Worm (Caenorhabditis elegans) whole organism, L4 larva: ENCODE results near the gene R12H7.4.
A peak's percentile ranks its signal among the peaks of the same experiment; 100 is the strongest.

ENCODE experiments used
- D1046.2 ChIP-seq: fragments of 200-800 bp; sonication (Bioruptor generic); IDR thresholded peaks from 2 replicates; pipeline ENCODE4 v1.3.6; 2022; ENCODE audit warnings: missing genetic modification characterization, missing compliant biosample characterization
- F10B5.3 ChIP-seq: sonication (generic microtip); optimal IDR thresholded peaks from 2 replicates; lab custom pipeline; 2016; ENCODE audit warnings: mild to moderate bottlenecking, missing genetic modification characterization, missing compliant biosample characterization
- R02D3.7 ChIP-seq: fragments of 150-350 bp; sonication (generic microtip); optimal IDR thresholded peaks from 3 replicates; lab custom pipeline; 2014; ENCODE audit warnings: missing biosample characterization, missing genetic modification characterization
- T20F7.1 ChIP-seq: fragments of 200-800 bp; sonication (Bioruptor generic); optimal IDR thresholded peaks from 2 replicates; lab custom pipeline; 2018; ENCODE audit warnings: mild to moderate bottlenecking, missing genetic modification characterization, missing compliant biosample characterization
- T26A8.4 ChIP-seq: fragments of 200-800 bp; sonication (Bioruptor generic); IDR thresholded peaks from 2 replicates; pipeline ENCODE4 v1.3.6; 2022; ENCODE audit warnings: missing genetic modification characterization, missing compliant biosample characterization
- Y105C5A.15 ChIP-seq: fragments of 200-800 bp; sonication (Bioruptor generic); IDR thresholded peaks from 2 replicates; pipeline ENCODE4 v1.3.6; 2022; ENCODE audit warnings: missing genetic modification characterization, missing compliant biosample characterization
- Y5F2A.4 ChIP-seq: fragments of 200-800 bp; sonication (Bioruptor generic); optimal IDR thresholded peaks from 2 replicates; lab custom pipeline; 2018; ENCODE audit warnings: mild to moderate bottlenecking, missing genetic modification characterization, missing compliant biosample characterization
- ZK546.5 ChIP-seq, 2 experiments: sonication (generic microtip); optimal IDR thresholded peaks; 2 replicates each; lab custom pipeline; 2017; ENCODE audit warnings: missing biosample characterization in 2 of 2, missing genetic modification characterization in 2 of 2
- aha-1 ChIP-seq: fragments of 150-350 bp; peaks from one replicate; lab custom pipeline; 2014; ENCODE audit warnings: missing biosample characterization, missing genetic modification characterization
- attf-4 ChIP-seq: sonication (generic microtip); optimal IDR thresholded peaks from 3 replicates; lab custom pipeline; 2017; ENCODE audit warnings: missing biosample characterization, missing genetic modification characterization
- ceh-32 ChIP-seq: sonication (generic microtip); optimal IDR thresholded peaks from 2 replicates; lab custom pipeline; 2016; ENCODE audit warnings: mild to moderate bottlenecking, missing genetic modification characterization, missing compliant biosample characterization; ENCODE audit not compliant: poor library complexity
- cey-2 ChIP-seq: sonication (generic microtip); optimal IDR thresholded peaks from 3 replicates; lab custom pipeline; 2017; ENCODE audit warnings: missing genetic modification characterization, mild to moderate bottlenecking, missing compliant biosample characterization, antibody characterized with exemption, borderline replicate concordance; ENCODE audit not compliant: insufficient read depth
- ctbp-1 ChIP-seq: fragments of 200-800 bp; sonication (Bioruptor generic); IDR thresholded peaks from 2 replicates; pipeline ENCODE4 v1.3.6; 2022; ENCODE audit warnings: missing genetic modification reagents, missing genetic modification characterization, missing compliant biosample characterization
- daf-16 ChIP-seq, 3 experiments: sonication (generic microtip); optimal IDR thresholded peaks; 2 replicates each; lab custom pipeline; 2016 to 2017; ENCODE audit warnings: missing genetic modification characterization in 3 of 3, missing genetic modification reagents in 3 of 3, mild to moderate bottlenecking in 2 of 3, missing compliant biosample characterization in 2 of 3, missing biosample characterization in 1 of 3, moderate library complexity in 1 of 3
- dmd-6 ChIP-seq: fragments of 200-800 bp; sonication (Bioruptor generic); IDR thresholded peaks from 2 replicates; pipeline ENCODE4 v1.3.6; 2022; ENCODE audit warnings: missing genetic modification reagents, missing genetic modification characterization, missing compliant biosample characterization
- dve-1 ChIP-seq: sonication (generic microtip); optimal IDR thresholded peaks from 2 replicates; lab custom pipeline; 2017; ENCODE audit warnings: antibody characterized with exemption, mild to moderate bottlenecking, missing genetic modification characterization, missing compliant biosample characterization; ENCODE audit not compliant: insufficient read depth
- egl-27 ChIP-seq: sonication (generic microtip); optimal IDR thresholded peaks from 3 replicates; lab custom pipeline; 2017; ENCODE audit warnings: missing biosample characterization, missing genetic modification reagents, missing genetic modification characterization
- fkh-10 ChIP-seq: fragments of 150-350 bp; optimal IDR thresholded peaks from 2 replicates; lab custom pipeline; 2014; ENCODE audit warnings: missing biosample characterization, missing genetic modification reagents, missing genetic modification characterization
- fos-1 ChIP-seq: fragments of 150-350 bp; optimal IDR thresholded peaks from 2 replicates; lab custom pipeline; 2014; ENCODE audit warnings: missing biosample characterization, missing genetic modification characterization
- gei-8 ChIP-seq: fragments of 200-800 bp; sonication (Bioruptor generic); optimal IDR thresholded peaks from 2 replicates; lab custom pipeline; 2018; ENCODE audit warnings: mild to moderate bottlenecking, missing genetic modification characterization, missing compliant biosample characterization
- hif-1 ChIP-seq, 2 experiments: sonication (generic microtip); optimal IDR thresholded peaks; 2 replicates each; lab custom pipeline; 2016 to 2017; ENCODE audit warnings: missing compliant biosample characterization in 2 of 2, missing genetic modification characterization in 2 of 2, missing genetic modification reagents in 2 of 2, missing genotype in 2 of 2, mild to moderate bottlenecking in 1 of 2
- hlh-11 ChIP-seq: fragments of 200-800 bp; sonication (Bioruptor generic); optimal IDR thresholded peaks from 2 replicates; lab custom pipeline; 2018; ENCODE audit warnings: mild to moderate bottlenecking, missing genetic modification characterization, missing compliant biosample characterization
- hlh-30 ChIP-seq: sonication (generic microtip); optimal IDR thresholded peaks from 2 replicates; lab custom pipeline; 2017; ENCODE audit warnings: antibody characterized with exemption, mild to moderate bottlenecking, missing genetic modification characterization, missing compliant biosample characterization; ENCODE audit not compliant: insufficient read depth
- hmg-1.1 ChIP-seq: fragments of 200-800 bp; sonication (Bioruptor generic); IDR thresholded peaks from 2 replicates; pipeline ENCODE4 v1.3.6; 2022; ENCODE audit warnings: missing genetic modification reagents, missing genetic modification characterization, missing compliant biosample characterization
- lin-13 ChIP-seq: fragments of 150-350 bp; optimal IDR thresholded peaks from 2 replicates; lab custom pipeline; 2014; ENCODE audit warnings: missing biosample characterization, missing genetic modification reagents, missing genetic modification characterization
- lir-3 ChIP-seq: sonication (generic microtip); optimal IDR thresholded peaks from 2 replicates; lab custom pipeline; 2016; ENCODE audit warnings: mild to moderate bottlenecking, missing genetic modification characterization, missing compliant biosample characterization
- lsy-2 ChIP-seq, 2 experiments: fragments of 150-350 bp in 1 of 2; sonication (generic microtip) in 1 of 2; optimal IDR thresholded peaks; 2 replicates each; lab custom pipeline; 2014 to 2017; ENCODE audit warnings: missing biosample characterization in 2 of 2, missing genetic modification characterization in 2 of 2
- madf-5 ChIP-seq, 2 experiments: fragments of 200-800 bp; sonication (Bioruptor generic); IDR thresholded peaks; 2 replicates each; pipeline ENCODE4 v1.3.6; 2022; ENCODE audit warnings: missing compliant biosample characterization in 2 of 2, missing genetic modification characterization in 2 of 2
- mdl-1 ChIP-seq, 2 experiments: fragments of 150-350 bp in 1 of 2; sonication (generic microtip) in 1 of 2; optimal IDR thresholded peaks; 2 replicates each; lab custom pipeline; 2014 to 2017; ENCODE audit warnings: missing biosample characterization in 2 of 2, missing genetic modification characterization in 2 of 2
- mep-1 ChIP-seq: fragments of 150-350 bp; sonication (generic microtip); optimal IDR thresholded peaks from 3 replicates; lab custom pipeline; 2014; ENCODE audit warnings: missing biosample characterization, missing genetic modification characterization
- mes-2 ChIP-seq: sonication (generic microtip); optimal IDR thresholded peaks from 2 replicates; lab custom pipeline; 2016; ENCODE audit warnings: missing genotype, mild to moderate bottlenecking, missing genetic modification characterization, missing compliant biosample characterization; ENCODE audit not compliant: poor library complexity, severe bottlenecking
- mxl-3 ChIP-seq: fragments of 200-800 bp; sonication (Bioruptor generic); optimal IDR thresholded peaks from 2 replicates; lab custom pipeline; 2018; ENCODE audit warnings: mild to moderate bottlenecking, missing genetic modification characterization, missing compliant biosample characterization
- nhr-11 ChIP-seq: fragments of 150-350 bp; optimal IDR thresholded peaks from 2 replicates; lab custom pipeline; 2014; ENCODE audit warnings: missing biosample characterization, missing genetic modification characterization
- nhr-28 ChIP-seq: fragments of 150-350 bp; optimal IDR thresholded peaks from 2 replicates; lab custom pipeline; 2014; ENCODE audit warnings: missing biosample characterization, missing genetic modification characterization
- nhr-6 ChIP-seq: fragments of 150-350 bp; optimal IDR thresholded peaks from 2 replicates; lab custom pipeline; 2014; ENCODE audit warnings: missing biosample characterization, missing genetic modification characterization
- nhr-76 ChIP-seq: fragments of 150-350 bp; optimal IDR thresholded peaks from 2 replicates; lab custom pipeline; 2014; ENCODE audit warnings: missing biosample characterization, missing genetic modification characterization
- php-3 ChIP-seq: fragments of 200-800 bp; sonication (Bioruptor generic); IDR thresholded peaks from 2 replicates; pipeline ENCODE4 v1.3.6; 2022; ENCODE audit warnings: missing genetic modification reagents, missing genetic modification characterization, missing compliant biosample characterization
- pqm-1 ChIP-seq: sonication (generic microtip); optimal IDR thresholded peaks from 2 replicates; lab custom pipeline; 2017; ENCODE audit warnings: missing biosample characterization, missing genetic modification characterization
- sdz-12 ChIP-seq: fragments of 200-800 bp; sonication (Bioruptor generic); optimal IDR thresholded peaks from 2 replicates; lab custom pipeline; 2018; ENCODE audit warnings: mild to moderate bottlenecking, missing genetic modification characterization, missing compliant biosample characterization
- snpc-4 ChIP-seq: fragments of 150-350 bp; optimal IDR thresholded peaks from 2 replicates; lab custom pipeline; 2014; ENCODE audit warnings: missing biosample characterization, missing genetic modification characterization
- unc-39 ChIP-seq: sonication (generic microtip); optimal IDR thresholded peaks from 2 replicates; lab custom pipeline; 2017; ENCODE audit warnings: missing biosample characterization, missing genetic modification characterization
- unc-62 ChIP-seq, 3 experiments: fragments of 150-350 bp in 1 of 3; sonication (generic microtip); optimal IDR thresholded peaks in 2 of 3; peaks in 1 of 3; 1 replicate in 1 of 3; 2 replicates in 2 of 3; lab custom pipeline; 2014 to 2017; ENCODE audit warnings: missing biosample characterization in 3 of 3, missing genetic modification characterization in 3 of 3, missing genetic modification reagents in 3 of 3, missing genotype in 1 of 3
- zip-2 ChIP-seq: fragments of 150-350 bp; optimal IDR thresholded peaks from 2 replicates; lab custom pipeline; 2014; ENCODE audit warnings: missing biosample characterization, missing genetic modification characterization

R12H7.4 gene

DNA sequence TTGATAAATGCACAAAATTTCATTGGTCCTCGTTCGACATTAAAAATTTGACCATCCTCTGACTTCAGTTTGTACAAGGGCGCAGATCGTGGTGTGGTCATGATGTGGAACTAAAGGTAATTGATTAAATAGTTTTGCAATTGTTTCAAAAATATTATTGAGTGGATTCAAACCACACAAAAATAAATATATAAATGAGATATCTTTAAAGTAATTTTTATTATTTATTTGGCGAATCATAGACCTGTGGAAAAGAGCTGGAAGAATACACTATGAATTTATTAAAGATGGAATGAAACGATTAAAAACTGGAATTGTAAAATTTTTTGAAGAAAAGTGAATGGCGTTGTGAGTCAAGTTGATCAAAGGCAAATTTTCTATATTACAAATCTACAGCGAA is 6.5 kb downstream of the R12H7.4 start, which contains the start of gene skr-20:
Gene skr-20, minus strand, starts transcription at position 101 of the 400 bp plus-strand sequence.
- TF ChIP-seq fkh-10 (GFP tag; lab: Kevin White, UChicago) (no peak), fos-1 (no peak), cey-2 (tag; lab: Kevin White, UChicago) (no peak), dve-1 (tag; lab: Kevin White, UChicago) (no peak), T20F7.1 (GFP tag; lab: Kevin White, UChicago) (no peak), pqm-1 (tag; lab: Kevin White, UChicago) (no peak), gei-8 (no peak), ceh-32 (no peak), ctbp-1 (no peak), R02D3.7 (tag; lab: Kevin White, UChicago) (no peak), Y5F2A.4 (GFP tag; lab: Kevin White, UChicago) (no peak), lin-13 (GFP tag; lab: Kevin White, UChicago) (no peak), nhr-76 (tag; lab: Kevin White, UChicago) (no peak), Y105C5A.15 (GFP tag; lab: Robert Waterston, UW) (no peak), ZK546.5 (tag; optimal IDR thresholded peaks at IDR 0.05; lab: Kevin White, UChicago) (no peak), D1046.2 (GFP tag; lab: Robert Waterston, UW) (no peak), sdz-12 (GFP tag; lab: Kevin White, UChicago) (no peak), lir-3 (tag; lab: Kevin White, UChicago) (no peak), snpc-4 (tag; lab: Kevin White, UChicago) (no peak), php-3 (GFP tag; lab: Robert Waterston, UW) (no peak)

DNA sequence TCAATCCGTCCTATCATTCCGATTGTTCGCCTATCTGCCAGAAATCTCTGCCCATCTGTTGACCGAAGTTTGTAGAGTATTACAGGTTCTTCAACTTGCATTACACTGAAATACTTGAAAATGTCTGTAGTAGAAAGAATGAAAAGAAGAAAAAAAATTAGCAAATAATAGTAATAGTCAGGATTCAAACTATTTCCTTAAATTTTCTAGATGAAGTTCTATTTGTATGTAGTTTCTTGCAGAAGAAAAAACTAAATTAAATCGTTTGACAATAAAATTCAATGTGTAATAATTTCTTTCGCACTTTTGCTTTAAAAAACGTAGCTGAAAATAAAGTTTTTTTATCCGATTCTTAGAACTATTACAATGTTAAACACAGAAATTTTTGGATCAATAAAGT is 7.7 kb downstream of the R12H7.4 start, which contains the start of gene skr-19:
Gene skr-19, minus strand, starts transcription at position 101 of the 400 bp plus-strand sequence.
- TF ChIP-seq madf-5 (GFP tag; IDR thresholded peaks at IDR 0.05; lab: Robert Waterston, UW): no peak
- TF ChIP-seq unc-39: no peak
- no peak for TF ChIP-seq egl-27 (tag; lab: Kevin White, UChicago)
- TF ChIP-seq aha-1 (tag; lab: Kevin White, UChicago): peak; percentile 9

DNA sequence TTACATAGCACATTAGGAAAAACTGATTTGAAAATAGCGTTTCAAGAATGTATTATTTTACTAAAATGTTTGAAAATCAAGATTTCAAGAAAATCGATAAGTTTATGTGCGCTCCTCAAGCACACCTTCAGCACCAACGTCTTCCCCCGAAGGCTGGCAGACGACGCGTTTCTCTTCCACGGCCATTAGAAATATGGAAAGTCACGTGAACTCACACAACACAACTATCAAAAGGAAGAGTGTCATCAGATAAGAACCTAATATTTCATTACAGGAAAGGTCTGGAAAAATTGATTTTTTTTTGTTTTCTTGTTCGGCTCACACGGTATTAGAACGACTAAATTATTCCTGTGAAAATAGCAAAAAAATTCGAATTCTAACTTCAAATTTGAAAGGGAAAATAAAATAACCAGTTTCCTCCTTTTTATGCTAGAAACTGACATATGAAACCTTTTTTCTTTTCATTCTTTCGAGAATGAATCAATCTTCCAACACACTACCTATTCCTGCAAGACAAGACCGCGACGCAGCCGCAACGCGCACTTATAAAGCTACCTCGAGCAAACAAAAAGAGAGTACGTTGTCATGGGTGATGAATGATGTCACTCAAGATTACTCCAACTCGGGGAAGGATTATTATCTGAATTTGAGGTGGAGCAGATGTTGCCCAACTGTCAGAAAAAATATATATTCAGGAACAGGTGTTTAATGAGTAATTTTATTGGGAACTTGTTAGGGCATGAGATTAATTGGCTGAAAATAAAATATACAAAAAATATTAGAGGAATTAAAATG is 8.4 kb downstream of the R12H7.4 start:
- TF ChIP-seq hif-1 (tag; optimal IDR thresholded peaks at IDR 0.05; lab: Kevin White, UChicago) (peak in 1 of 2 experiments; percentile 26), zip-2 (tag; lab: Kevin White, UChicago) (no peak), mxl-3 (GFP tag; lab: Kevin White, UChicago) (peak; percentile 34), nhr-28 (tag; lab: Kevin White, UChicago) (peak; percentile 46), mdl-1 (tag; optimal IDR thresholded peaks at IDR 0.05; lab: Kevin White, UChicago) (no peak), nhr-6 (tag; lab: Kevin White, UChicago) (peak; percentile 40), hlh-11 (tag; lab: Kevin White, UChicago) (peak; percentile 55), unc-62 (GFP tag; optimal IDR thresholded peaks at IDR 0.05 in 1 of 2; lab: Kevin White, UChicago) (peak in 1 of 2 experiments; percentile 93), unc-62 (tag; optimal IDR thresholded peaks at IDR 0.05; lab: Kevin White, UChicago) (no peak), nhr-11 (tag; lab: Kevin White, UChicago) (peak; percentile 26), dmd-6 (GFP tag; lab: Robert Waterston, UW) (peak; percentile 42; the same call in 1 of the 2 replicates), T26A8.4 (GFP tag; lab: Robert Waterston, UW) (no peak), php-3 (GFP tag; lab: Robert Waterston, UW) (0 out of 2 replicates have a peak, but pooled peaks have one; percentile 33), daf-16 (GFP tag; optimal IDR thresholded peaks at IDR 0.05; lab: Kevin White, UChicago) (no peak), daf-16 (tag; optimal IDR thresholded peaks at IDR 0.05; lab: Kevin White, UChicago) (peak; percentile 68), mep-1 (tag; lab: Kevin White, UChicago) (peak; percentile 48), hlh-30 (tag; lab: Kevin White, UChicago) (peak; percentile 90), F10B5.3 (no peak), pqm-1 (tag; lab: Kevin White, UChicago) (peak; percentile 13), dve-1 (tag; lab: Kevin White, UChicago) (peak; percentile 32), mes-2 (peak; percentile 61), attf-4 (tag; lab: Kevin White, UChicago) (no peak), hmg-1.1 (GFP tag; lab: Robert Waterston, UW) (peak; percentile 17; the same call in 1 of the 2 replicates), lsy-2 (tag; optimal IDR thresholded peaks at IDR 0.05; lab: Kevin White, UChicago) (peak in 1 of 2 experiments; percentile 36)
